Fruit fly (Drosophila melanogaster): ENCODE data around the gene CG13712.

DNA sequence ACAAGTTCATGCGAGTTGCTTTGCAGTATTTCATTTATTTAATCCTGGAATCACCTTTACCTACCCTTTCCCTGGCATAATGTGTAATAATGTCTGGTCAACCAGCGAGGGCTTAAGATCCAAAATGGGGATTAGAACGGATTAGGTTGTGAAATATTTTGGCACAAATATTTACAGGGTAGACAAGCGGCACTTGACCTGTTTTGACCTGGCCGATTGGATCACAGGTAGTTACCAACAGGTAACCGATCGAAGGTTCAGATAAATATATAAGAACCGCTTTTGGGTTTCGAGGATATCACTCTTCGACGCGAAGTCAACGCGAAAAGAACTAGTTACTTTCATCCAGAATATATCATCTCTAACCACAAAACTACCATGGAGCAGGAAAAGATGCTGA, 12.4 kb downstream of the CG13712 start, which contains the start of gene CG13713:
- no peak for TF ChIP-seq CG8924 (tag; optimal IDR thresholded peaks at IDR 0.05)
- TF ChIP-seq chm (GFP tag; IDR thresholded peaks at IDR 0.05) = no peak
- TF ChIP-seq mam (GFP tag; optimal IDR thresholded peaks at IDR 0.05) = no peak
- TF ChIP-seq Jarid2 (GFP tag; optimal IDR thresholded peaks at IDR 0.05) = no peak
- no peak for TF ChIP-seq ham (GFP tag; IDR thresholded peaks at IDR 0.05)
- no peak for TF ChIP-seq CG1529 (GFP tag; optimal IDR thresholded peaks at IDR 0.05)
- no peak for TF ChIP-seq CG7928 (GFP tag; optimal IDR thresholded peaks at IDR 0.05)
- TF ChIP-seq fd102C (GFP tag; optimal IDR thresholded peaks at IDR 0.05) = no peak
- no peak for TF ChIP-seq CG6175 (GFP tag; IDR thresholded peaks at IDR 0.05)
- TF ChIP-seq CG30431 (GFP tag; optimal IDR thresholded peaks at IDR 0.05) = no peak
- TF ChIP-seq CG30403 (GFP tag; optimal IDR thresholded peaks at IDR 0.05) = no peak

All from whole organism, embryonic.